Worm (Caenorhabditis elegans) whole organism, L1 larva: Measurements from ENCODE around the gene nduf-9.

ENCODE experiments used
- blmp-1 ChIP-seq: fragments of 150-350 bp; optimal IDR thresholded peaks from 2 replicates; lab custom pipeline; 2014; ENCODE audit warnings: missing biosample characterization, missing genetic modification characterization
- dsc-1 ChIP-seq: sonication (generic microtip); optimal IDR thresholded peaks from 2 replicates; lab custom pipeline; 2016; ENCODE audit warnings: mild to moderate bottlenecking, missing genetic modification characterization, missing compliant biosample characterization
- elt-3 ChIP-seq, 6 experiments: fragments of 150-350 bp in 1 of 6; sonication (generic microtip); optimal IDR thresholded peaks; 2 replicates each; lab custom pipeline; 2017 to 2018; ENCODE audit warnings: missing biosample characterization in 6 of 6, missing genetic modification characterization in 6 of 6, inconsistent platforms in 1 of 6
- nhr-12 ChIP-seq: sonication (generic microtip); optimal IDR thresholded peaks from 2 replicates; lab custom pipeline; 2017; ENCODE audit warnings: missing biosample characterization, missing genetic modification characterization
- nhr-71 ChIP-seq: sonication (generic microtip); optimal IDR thresholded peaks from 2 replicates; lab custom pipeline; 2016; ENCODE audit warnings: mild to moderate bottlenecking, missing genetic modification characterization, moderate library complexity, missing compliant biosample characterization
- sox-4 ChIP-seq: sonication (generic microtip); optimal IDR thresholded peaks from 2 replicates; lab custom pipeline; 2016; ENCODE audit warnings: missing genetic modification characterization, missing compliant biosample characterization
- tbx-2 ChIP-seq: sonication (generic microtip); optimal IDR thresholded peaks from 2 replicates; lab custom pipeline; 2016; ENCODE audit warnings: missing genetic modification characterization, missing compliant biosample characterization
- unc-98 ChIP-seq: fragments of 200-800 bp; sonication (Bioruptor generic); IDR thresholded peaks from 2 replicates; pipeline ENCODE4 v1.3.6; 2022; ENCODE audit warnings: missing genetic modification characterization, missing compliant biosample characterization

DNA sequence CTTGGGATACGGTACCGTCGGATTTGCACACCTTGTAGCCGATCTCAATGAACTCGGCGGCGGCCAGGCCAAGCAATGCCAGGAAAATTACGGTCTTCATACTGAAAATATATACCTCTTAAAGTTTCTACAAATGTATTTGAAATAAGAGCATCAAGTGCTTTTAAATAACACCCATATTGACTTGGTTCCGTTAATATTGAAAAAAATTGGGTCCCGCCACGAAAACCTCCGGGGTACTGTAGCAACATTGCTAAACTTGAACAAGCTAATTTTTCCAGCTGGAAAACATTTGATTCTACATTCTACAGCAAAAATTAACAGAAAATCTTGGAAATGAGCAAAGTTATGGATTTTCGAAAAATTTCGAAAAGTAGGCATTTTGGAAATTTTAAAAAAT lies 49.0 kb downstream of the nduf-9 start, which contains the start of gene heh-1:
- TF ChIP-seq sox-4 (tag; lab: Kevin White, UChicago) (no peak), elt-3 (tag; optimal IDR thresholded peaks at IDR 0.05; lab: Kevin White, UChicago) (no peak), unc-98 (GFP tag; lab: Robert Waterston, UW) (no peak), blmp-1 (tag; lab: Kevin White, UChicago) (no peak), dsc-1 (no peak), nhr-71 (tag; lab: Kevin White, UChicago) (no peak), nhr-12 (tag; lab: Kevin White, UChicago) (no peak), tbx-2 (no peak)
